Worm (Caenorhabditis elegans) whole organism, early embryonic: ENCODE data around the gene R74.7.

Experiments
- ama-1 ChIP-seq: fragments of 150-350 bp; optimal IDR thresholded peaks from 2 replicates; lab custom pipeline; 2014
- hmbx-1 ChIP-seq: sonication (generic microtip); optimal IDR thresholded peaks from 2 replicates; lab custom pipeline; 2016; ENCODE audit warnings: mild to moderate bottlenecking, missing genetic modification characterization, missing compliant biosample characterization

ce11 chrIII:4228841-4229240, 24.6 kb downstream of the R74.7 start, which contains the start of gene F43C1.5:
- TF ChIP-seq ama-1 (lab: Kevin White, UChicago), result no peak
- no peak for TF ChIP-seq hmbx-1 (tag; lab: Kevin White, UChicago)
